Fruit fly (Drosophila melanogaster): ENCODE measurements around the gene CG15601.

CG15601 gene

DNA sequence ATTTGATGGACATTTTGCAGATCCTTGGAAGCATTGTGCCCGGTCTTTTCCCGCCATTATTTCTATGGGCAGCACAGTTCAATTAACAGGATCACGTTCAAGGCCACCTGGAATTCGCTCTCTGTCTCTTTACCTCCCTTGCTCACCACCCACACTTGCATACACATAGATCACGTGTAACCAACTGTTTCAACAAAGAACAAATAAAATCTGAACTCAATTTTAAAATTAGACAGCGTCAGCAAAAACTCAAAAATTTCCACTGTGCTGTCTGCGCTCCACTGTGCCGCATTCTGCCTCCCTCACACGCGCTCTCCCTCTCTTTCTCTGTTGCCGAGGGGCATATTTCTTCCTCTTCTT, 843 bp upstream of the CG15601 start (continued):
- TF ChIP-seq phol (tag; optimal IDR thresholded peaks at IDR 0.05) (peak; percentile 8), ssp (GFP tag; IDR thresholded peaks at IDR 0.05) (no peak), Poxn (GFP tag; IDR thresholded peaks at IDR 0.05) (no peak), BEAF-32 (GFP tag; optimal IDR thresholded peaks at IDR 0.05) (no peak), Lpt (GFP tag; optimal IDR thresholded peaks at IDR 0.05) (no peak), corto (GFP tag; optimal IDR thresholded peaks at IDR 0.05) (no peak), CG14441 (GFP tag; IDR thresholded peaks at IDR 0.05) (peak; percentile 39; the same call in 1 of the 2 replicates), dati (GFP tag; IDR thresholded peaks at IDR 0.05) (no peak), cas (GFP tag; IDR thresholded peaks at IDR 0.05) (no peak), Kr (GFP tag; optimal IDR thresholded peaks at IDR 0.05) (no peak), CG1233 (GFP tag; optimal IDR thresholded peaks at IDR 0.05) (no peak), Hr78 (GFP tag; optimal IDR thresholded peaks at IDR 0.05) (no peak), bowl (GFP tag; IDR thresholded peaks at IDR 0.05) (no peak), Xbp1 (GFP tag; optimal IDR thresholded peaks at IDR 0.05) (no peak), cato (GFP tag; optimal IDR thresholded peaks at IDR 0.05; ENCODE audit: borderline replicate concordance) (no peak), lmd (GFP tag; IDR thresholded peaks at IDR 0.05) (no peak), Ada2b (GFP tag; IDR thresholded peaks at IDR 0.05) (no peak), Fer1 (GFP tag; optimal IDR thresholded peaks at IDR 0.05) (peak; percentile 13), CG8089 (GFP tag; optimal IDR thresholded peaks at IDR 0.05) (no peak), fd3F (GFP tag; optimal IDR thresholded peaks at IDR 0.05) (no peak), CG12769 (tag; optimal IDR thresholded peaks at IDR 0.05) (peak; percentile 38), Ets97D (GFP tag; optimal IDR thresholded peaks at IDR 0.05) (no peak), CG13775 (GFP tag; optimal IDR thresholded peaks at IDR 0.05) (no peak), CG11247 (GFP tag; IDR thresholded peaks at IDR 0.05) (0 out of 2 replicates have a peak, but pooled peaks have one; percentile 5), B-H1 (GFP tag; IDR thresholded peaks at IDR 0.05) (no peak), CG32532 (GFP tag; IDR thresholded peaks at IDR 0.05) (peak; percentile 34; the same call in 1 of the 2 replicates), zen (tag; optimal IDR thresholded peaks at IDR 0.05) (no peak), CG9727 (GFP tag; optimal IDR thresholded peaks at IDR 0.05) (peak; percentile 19), pan (optimal IDR thresholded peaks at IDR 0.05) (no peak), pan (GFP tag; optimal IDR thresholded peaks at IDR 0.05 in 1 of 2, IDR thresholded peaks at IDR 0.05 in 1 of 2) (peak in 1 of 2 experiments; percentile 28), CG30020 (tag; optimal IDR thresholded peaks at IDR 0.05) (no peak), pnt (GFP tag; optimal IDR thresholded peaks at IDR 0.05) (no peak), HLH54F (GFP tag; optimal IDR thresholded peaks at IDR 0.05) (no peak), CG4820 (GFP tag; optimal IDR thresholded peaks at IDR 0.05) (no peak), Sry-δ (GFP tag; optimal IDR thresholded peaks at IDR 0.05) (no peak), Ets65A (GFP tag) (no peak), nerfin-2 (GFP tag; IDR thresholded peaks at IDR 0.05; ENCODE audit: partially characterized antibody) (no peak), btn (GFP tag; optimal IDR thresholded peaks at IDR 0.05) (no peak), Mrtf (GFP tag; IDR thresholded peaks at IDR 0.05) (no peak), HLH4C (GFP tag; IDR thresholded peaks at IDR 0.05; ENCODE audit: partially characterized antibody) (no peak), caup (GFP tag; optimal IDR thresholded peaks at IDR 0.05; ENCODE audit: severe bottlenecking) (no peak), Adf1 (GFP tag; IDR thresholded peaks at IDR 0.05) (no peak), CG10147 (GFP tag; optimal IDR thresholded peaks at IDR 0.05) (no peak), nerfin-1 (tag; optimal IDR thresholded peaks at IDR 0.05) (no peak), Xrp1 (GFP tag; IDR thresholded peaks at IDR 0.05) (peak; percentile 34; the same call in 1 of the 2 replicates), ATbp (GFP tag; optimal IDR thresholded peaks at IDR 0.05) (peak; percentile 20), rib (GFP tag; IDR thresholded peaks at IDR 0.05) (no peak), CG4424 (GFP tag; optimal IDR thresholded peaks at IDR 0.05) (no peak), ewg (GFP tag; optimal IDR thresholded peaks at IDR 0.05) (no peak), ERR (GFP tag; optimal IDR thresholded peaks at IDR 0.05) (no peak), CG9437 (GFP tag; optimal IDR thresholded peaks at IDR 0.05) (no peak), Antp (GFP tag; optimal IDR thresholded peaks at IDR 0.05) (no peak)

Measured in whole organism, embryonic.